Fruit fly (Drosophila melanogaster): ENCODE results near the gene CG17672.

CG17672 gene

DNA sequence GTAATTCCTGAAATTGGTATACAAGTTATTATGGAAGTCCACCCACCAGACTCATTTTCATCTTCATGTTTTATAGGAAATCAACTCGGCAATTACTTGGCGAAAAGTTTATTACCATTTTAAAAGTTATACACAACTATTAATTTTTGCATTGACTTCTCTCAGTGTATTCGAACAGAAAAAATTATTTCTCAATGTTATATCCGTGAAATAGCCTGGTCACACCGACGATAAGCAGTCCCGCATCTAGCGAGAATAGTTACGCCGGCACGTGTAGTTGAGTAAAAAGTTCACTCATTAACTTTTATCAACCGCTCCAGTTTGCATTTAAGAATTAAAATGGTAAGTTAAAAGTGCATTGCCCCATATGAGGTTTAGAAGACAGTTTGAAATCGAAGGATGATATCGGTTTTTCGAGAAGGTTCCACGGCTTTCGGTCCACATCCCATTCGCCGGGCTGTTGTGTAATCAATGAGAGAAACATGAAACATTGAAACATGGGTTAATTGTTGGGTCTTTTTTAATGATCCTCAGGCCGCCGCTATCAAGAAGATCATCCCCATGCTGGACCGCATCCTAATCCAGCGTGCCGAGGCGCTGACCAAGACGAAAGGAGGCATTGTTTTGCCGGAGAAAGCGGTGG is 12.8 kb upstream of the CG17672 start, which contains the start of gene CG11267 (continued):
- TF ChIP-seq schlank (tag; optimal IDR thresholded peaks at IDR 0.05) (peak; percentile 78), Atf3 (GFP tag; optimal IDR thresholded peaks at IDR 0.05) (peak; percentile 53), CG1603 (tag; optimal IDR thresholded peaks at IDR 0.05) (peak; percentile 89), pfk (GFP tag; optimal IDR thresholded peaks at IDR 0.05) (peak; percentile 27), CG17186 (GFP tag; optimal IDR thresholded peaks at IDR 0.05) (peak; percentile 42), caup (GFP tag; optimal IDR thresholded peaks at IDR 0.05; ENCODE audit: severe bottlenecking) (peak; percentile 91), Usf (GFP tag; optimal IDR thresholded peaks at IDR 0.05) (peak; percentile 48), NC2β (GFP tag; optimal IDR thresholded peaks at IDR 0.05) (peak; percentile 30), CG10654 (GFP tag; optimal IDR thresholded peaks at IDR 0.05) (peak; percentile 86), GATAe (GFP tag; conservative IDR thresholded peaks at IDR 0.05) (peak; percentile 76), CG11398 (GFP tag; optimal IDR thresholded peaks at IDR 0.05) (peak; percentile 47), CG7372 (GFP tag; IDR thresholded peaks at IDR 0.05) (peak; percentile 90), CHES-1-like (GFP tag; optimal IDR thresholded peaks at IDR 0.05) (peak; percentile 73), mirr (GFP tag; optimal IDR thresholded peaks at IDR 0.05) (peak; percentile 90), CoRest (tag; optimal IDR thresholded peaks at IDR 0.05) (peak; percentile 84), Bdp1 (GFP tag; optimal IDR thresholded peaks at IDR 0.05) (peak; percentile 56), CkIIα-i1 (GFP tag; IDR thresholded peaks at IDR 0.05) (peak; percentile 55; the same call in 1 of the 2 replicates), CTCF (GFP tag; optimal IDR thresholded peaks at IDR 0.05) (peak; percentile 43), zen2 (GFP tag; IDR thresholded peaks at IDR 0.05; ENCODE audit: partially characterized antibody) (peak; percentile 53; the same call in 1 of the 3 replicates), Sox100B (GFP tag; optimal IDR thresholded peaks at IDR 0.05) (peak; percentile 86), CG6791 (GFP tag; IDR thresholded peaks at IDR 0.05; ENCODE audit: partially characterized antibody) (peak; percentile 44; the same call in 1 of the 3 replicates), CG31365 (tag; optimal IDR thresholded peaks at IDR 0.05) (peak; percentile 69), CG12942 (GFP tag; optimal IDR thresholded peaks at IDR 0.05) (peak; percentile 72), hbn (GFP tag; IDR thresholded peaks at IDR 0.05; ENCODE audit: partially characterized antibody) (no peak), bowl (GFP tag; IDR thresholded peaks at IDR 0.05) (peak; percentile 84), Lim3 (GFP tag; IDR thresholded peaks at IDR 0.05) (peak; percentile 85; the same call in 1 of the 2 replicates), CG12104 (GFP tag; optimal IDR thresholded peaks at IDR 0.05) (peak; percentile 85), dpn (GFP tag; optimal IDR thresholded peaks at IDR 0.05) (peak; percentile 76), zfh1 (GFP tag; IDR thresholded peaks at IDR 0.05) (peak; percentile 92), gfzf (GFP tag; optimal IDR thresholded peaks at IDR 0.05) (peak; percentile 63), CG4282 (GFP tag; optimal IDR thresholded peaks at IDR 0.05) (peak; percentile 60), Ada2b (GFP tag; IDR thresholded peaks at IDR 0.05) (peak; percentile 94), CG11723 (GFP tag; optimal IDR thresholded peaks at IDR 0.05) (peak; percentile 49), odd (GFP tag; optimal IDR thresholded peaks at IDR 0.05) (peak; percentile 77), Fer1 (GFP tag; optimal IDR thresholded peaks at IDR 0.05) (peak; percentile 88), zen (tag; optimal IDR thresholded peaks at IDR 0.05) (peak; percentile 82), twi (tag; optimal IDR thresholded peaks at IDR 0.05) (peak; percentile 17), CG33557 (GFP tag; optimal IDR thresholded peaks at IDR 0.05) (peak; percentile 45), CG4360 (GFP tag; IDR thresholded peaks at IDR 0.05) (0 out of 2 replicates have a peak, but pooled peaks have one; percentile 8), HLH54F (GFP tag; optimal IDR thresholded peaks at IDR 0.05) (peak; percentile 65), CG1233 (GFP tag; optimal IDR thresholded peaks at IDR 0.05) (peak; percentile 86), cato (GFP tag; optimal IDR thresholded peaks at IDR 0.05; ENCODE audit: borderline replicate concordance) (peak; percentile 66), CG11504 (tag; optimal IDR thresholded peaks at IDR 0.05) (peak; percentile 90), vnd (GFP tag; IDR thresholded peaks at IDR 0.05; ENCODE audit: partially characterized antibody) (no peak), trh (GFP tag; optimal IDR thresholded peaks at IDR 0.05) (peak; percentile 62), pho (GFP tag; optimal IDR thresholded peaks at IDR 0.05) (peak; percentile 59), CG16813 (GFP tag; IDR thresholded peaks at IDR 0.05; ENCODE audit: partially characterized antibody) (no peak), CG8944 (GFP tag; optimal IDR thresholded peaks at IDR 0.05) (peak; percentile 75), CG8478 (optimal IDR thresholded peaks at IDR 0.05) (no peak), otp (GFP tag; IDR thresholded peaks at IDR 0.05) (peak; percentile 94)

All from whole organism, embryonic.